Fruit fly (Drosophila melanogaster) whole organism, prepupa: ENCODE data around the gene brat.

ENCODE experiments used
- Blimp-1 ChIP-seq: fragments of 200-800 bp; sonication (Bioruptor generic); optimal IDR thresholded peaks from 3 replicates; lab custom pipeline; 2017; ENCODE audit warnings: missing biosample characterization, missing genetic modification characterization, mild to moderate bottlenecking, moderate library complexity, missing genetic modification reagents
- CG10631 ChIP-seq: fragments of 200-800 bp; sonication (Bioruptor generic); optimal IDR thresholded peaks from 2 replicates; lab custom pipeline; 2016; ENCODE audit warnings: missing biosample characterization, missing genetic modification characterization
- CG10669 ChIP-seq: fragments of 200-800 bp; sonication (Bioruptor generic); optimal IDR thresholded peaks from 3 replicates; lab custom pipeline; 2018; ENCODE audit warnings: missing biosample characterization, mild to moderate bottlenecking, missing genetic modification characterization, moderate library complexity
- CG11294 ChIP-seq: fragments of 200-800 bp; sonication (Bioruptor generic); IDR thresholded peaks from 2 replicates; pipeline ENCODE4 v1.3.6; 2022; ENCODE audit warnings: missing biosample characterization, missing genetic modification characterization
- CG11902 ChIP-seq: fragments of 200-800 bp; sonication (Bioruptor generic); optimal IDR thresholded peaks from 3 replicates; lab custom pipeline; 2016; ENCODE audit warnings: missing biosample characterization, missing genetic modification characterization
- CG1621 ChIP-seq: fragments of 200-800 bp; sonication (Bioruptor generic); optimal IDR thresholded peaks from 3 replicates; lab custom pipeline; 2018; ENCODE audit warnings: missing biosample characterization, mild to moderate bottlenecking, missing genetic modification characterization
- CG16779 ChIP-seq: fragments of 200-800 bp; sonication (Bioruptor generic); optimal IDR thresholded peaks from 3 replicates; lab custom pipeline; 2017; ENCODE audit warnings: missing biosample characterization, mild to moderate bottlenecking, missing genetic modification characterization
- CG3032 ChIP-seq: fragments of 200-800 bp; optimal IDR thresholded peaks from 2 replicates; lab custom pipeline; 2019; ENCODE audit warnings: missing biosample characterization, mild to moderate bottlenecking, missing genetic modification characterization, moderate library complexity
- CG31627 ChIP-seq: fragments of 200-800 bp; sonication (Bioruptor generic); optimal IDR thresholded peaks from 3 replicates; lab custom pipeline; 2016; ENCODE audit warnings: missing biosample characterization, missing genetic modification characterization
- CG34406 ChIP-seq: fragments of 200-800 bp; sonication (Bioruptor generic); optimal IDR thresholded peaks from 3 replicates; lab custom pipeline; 2016; ENCODE audit warnings: missing biosample characterization, missing genetic modification characterization
- CG3919 ChIP-seq: fragments of 200-800 bp; sonication (Bioruptor generic); optimal IDR thresholded peaks from 3 replicates; lab custom pipeline; 2016; ENCODE audit warnings: missing biosample characterization, missing genetic modification characterization
- CG4318 ChIP-seq: fragments of 200-800 bp; sonication (Bioruptor generic); optimal IDR thresholded peaks from 3 replicates; lab custom pipeline; 2017; ENCODE audit warnings: missing biosample characterization, mild to moderate bottlenecking, missing genetic modification characterization
- CG6276 ChIP-seq: fragments of 200-800 bp; sonication (Bioruptor generic); optimal IDR thresholded peaks from 2 replicates; lab custom pipeline; 2017; ENCODE audit warnings: missing biosample characterization, mild to moderate bottlenecking, missing genetic modification characterization
- CG6792 ChIP-seq: fragments of 200-800 bp; sonication (Bioruptor generic); optimal IDR thresholded peaks from 3 replicates; lab custom pipeline; 2016; ENCODE audit warnings: missing biosample characterization, missing genetic modification characterization
- CG6854 ChIP-seq: fragments of 200-800 bp; sonication (Bioruptor generic); optimal IDR thresholded peaks from 2 replicates; lab custom pipeline; 2017; ENCODE audit warnings: missing biosample characterization, mild to moderate bottlenecking, missing genetic modification characterization
- CG7368 ChIP-seq: fragments of 200-800 bp; sonication (Bioruptor generic); optimal IDR thresholded peaks from 3 replicates; lab custom pipeline; 2016; ENCODE audit warnings: missing biosample characterization, missing genetic modification characterization
- CG8119 ChIP-seq: fragments of 200-800 bp; sonication (Bioruptor generic); IDR thresholded peaks from 3 replicates; pipeline ENCODE4 v1.3.6; 2022; ENCODE audit warnings: missing biosample characterization, missing genetic modification characterization
- CG8319 ChIP-seq: fragments of 200-800 bp; sonication (Bioruptor generic); optimal IDR thresholded peaks from 3 replicates; lab custom pipeline; 2016; ENCODE audit warnings: missing biosample characterization, missing genetic modification characterization
- CG8632 ChIP-seq: fragments of 200-800 bp; sonication (Bioruptor generic); optimal IDR thresholded peaks from 3 replicates; lab custom pipeline; 2016; ENCODE audit warnings: missing biosample characterization, missing genetic modification characterization
- Eip93F ChIP-seq: fragments of 200-800 bp; sonication (Bioruptor generic); optimal IDR thresholded peaks from 2 replicates; lab custom pipeline; 2016; ENCODE audit warnings: missing biosample characterization, mild to moderate bottlenecking, missing genetic modification characterization
- Ets21C ChIP-seq: fragments of 200-800 bp; sonication (Bioruptor generic); optimal IDR thresholded peaks from 3 replicates; lab custom pipeline; 2016; ENCODE audit warnings: missing biosample characterization, missing genetic modification characterization
- Ets96B ChIP-seq: fragments of 200-800 bp; optimal IDR thresholded peaks from 2 replicates; lab custom pipeline; 2019; ENCODE audit warnings: missing biosample characterization, mild to moderate bottlenecking, missing genetic modification characterization, moderate library complexity
- Hr38 ChIP-seq: sonication (Bioruptor generic); optimal IDR thresholded peaks from 2 replicates; lab custom pipeline; 2016; ENCODE audit warnings: missing biosample characterization, missing genetic modification characterization
- Hr4 ChIP-seq: fragments of 200-800 bp; sonication (Bioruptor generic); optimal IDR thresholded peaks from 3 replicates; lab custom pipeline; 2016; ENCODE audit warnings: missing biosample characterization, missing genetic modification characterization
- Met ChIP-seq: fragments of 200-800 bp; sonication (Bioruptor generic); optimal IDR thresholded peaks from 3 replicates; lab custom pipeline; 2016; ENCODE audit warnings: missing biosample characterization, missing genetic modification characterization
- OdsH ChIP-seq: fragments of 200-800 bp; sonication (Bioruptor generic); optimal IDR thresholded peaks from 3 replicates; lab custom pipeline; 2016; ENCODE audit warnings: missing biosample characterization, missing genetic modification characterization
- Smox ChIP-seq: fragments of 200-800 bp; sonication (Bioruptor generic); optimal IDR thresholded peaks from 3 replicates; lab custom pipeline; 2016; ENCODE audit warnings: missing biosample characterization, missing genetic modification characterization
- Sox102F ChIP-seq: fragments of 200-800 bp; sonication (Bioruptor generic); optimal IDR thresholded peaks from 2 replicates; lab custom pipeline; 2016; ENCODE audit warnings: missing biosample characterization, mild to moderate bottlenecking, missing genetic modification characterization
- Sox14 ChIP-seq: fragments of 200-800 bp; sonication (Bioruptor generic); optimal IDR thresholded peaks from 3 replicates; lab custom pipeline; 2016; ENCODE audit warnings: missing biosample characterization, missing genetic modification characterization
- Sox15 ChIP-seq: fragments of 200-800 bp; sonication (Bioruptor generic); optimal IDR thresholded peaks from 3 replicates; lab custom pipeline; 2016; ENCODE audit warnings: missing biosample characterization, missing genetic modification characterization
- achi ChIP-seq: fragments of 200-800 bp; sonication (Bioruptor generic); optimal IDR thresholded peaks from 3 replicates; lab custom pipeline; 2016; ENCODE audit warnings: missing biosample characterization, missing genetic modification characterization
- acj6 ChIP-seq: fragments of 200-800 bp; sonication (Bioruptor generic); optimal IDR thresholded peaks from 3 replicates; lab custom pipeline; 2016; ENCODE audit warnings: missing biosample characterization, missing genetic modification characterization
- dac ChIP-seq: fragments of 200-800 bp; sonication (Bioruptor generic); optimal IDR thresholded peaks from 2 replicates; lab custom pipeline; 2017; ENCODE audit warnings: missing biosample characterization, mild to moderate bottlenecking, missing genetic modification characterization
- dsx ChIP-seq: fragments of 200-800 bp; optimal IDR thresholded peaks from 3 replicates; lab custom pipeline; 2019; ENCODE audit warnings: missing biosample characterization, mild to moderate bottlenecking, missing genetic modification characterization, moderate library complexity; ENCODE audit not compliant: poor library complexity, severe bottlenecking
- eg ChIP-seq: fragments of 200-800 bp; sonication (Bioruptor generic); IDR thresholded peaks from 3 replicates; pipeline ENCODE4 v1.3.6; 2022; ENCODE audit warnings: missing biosample characterization, missing genetic modification characterization
- esn ChIP-seq: fragments of 200-800 bp; sonication (Bioruptor generic); optimal IDR thresholded peaks from 2 replicates; lab custom pipeline; 2016; ENCODE audit warnings: missing biosample characterization, mild to moderate bottlenecking, missing genetic modification characterization, moderate library complexity
- fd59A ChIP-seq: fragments of 200-800 bp; sonication (Bioruptor generic); optimal IDR thresholded peaks from 2 replicates; lab custom pipeline; 2017; ENCODE audit warnings: missing biosample characterization, mild to moderate bottlenecking, missing genetic modification characterization, missing genetic modification reagents
- fkh ChIP-seq: fragments of 200-800 bp; sonication (Bioruptor generic); optimal IDR thresholded peaks from 3 replicates; lab custom pipeline; 2017; ENCODE audit warnings: missing biosample characterization, mild to moderate bottlenecking, missing genetic modification characterization, moderate library complexity
- lz ChIP-seq: fragments of 200-800 bp; sonication (Bioruptor generic); optimal IDR thresholded peaks from 3 replicates; lab custom pipeline; 2016; ENCODE audit warnings: missing biosample characterization, missing genetic modification characterization
- net ChIP-seq: fragments of 200-800 bp; sonication (Bioruptor generic); optimal IDR thresholded peaks from 3 replicates; lab custom pipeline; 2016; ENCODE audit warnings: missing biosample characterization, missing genetic modification characterization
- salr ChIP-seq, 2 experiments: fragments of 200-800 bp; sonication (Bioruptor generic); optimal IDR thresholded peaks; 3 replicates each; lab custom pipeline; 2016 to 2018; ENCODE audit warnings: missing biosample characterization in 2 of 2, missing genetic modification characterization in 2 of 2, mild to moderate bottlenecking in 1 of 2
- spab ChIP-seq: fragments of 200-800 bp; sonication (Bioruptor generic); optimal IDR thresholded peaks from 2 replicates; lab custom pipeline; 2017; ENCODE audit warnings: missing biosample characterization, mild to moderate bottlenecking, missing genetic modification characterization, missing genetic modification reagents
- ss ChIP-seq, 2 experiments: fragments of 200-800 bp; sonication (Bioruptor generic); optimal IDR thresholded peaks; 2 replicates in 1 of 2; 3 replicates in 1 of 2; lab custom pipeline; 2017 to 2018; ENCODE audit warnings: mild to moderate bottlenecking in 2 of 2, missing biosample characterization in 2 of 2, missing genetic modification characterization in 2 of 2, moderate library complexity in 1 of 2
- svp ChIP-seq: fragments of 200-800 bp; sonication (Bioruptor generic); peaks from one replicate; lab custom pipeline; 2016; ENCODE audit warnings: missing biosample characterization, missing genetic modification characterization
- topi ChIP-seq: fragments of 200-800 bp; sonication (Bioruptor generic); optimal IDR thresholded peaks from 3 replicates; lab custom pipeline; 2016; ENCODE audit warnings: missing biosample characterization, missing genetic modification characterization

Gene brat

dm6 chr2L:19141435-19142126 is 8.0 kb downstream of the brat start (continued):
- TF ChIP-seq CG34406: peak; percentile 86
- TF ChIP-seq CG31627 (GFP tag; lab: Kevin White, UChicago): peak; percentile 92
- TF ChIP-seq salr (GFP tag; optimal IDR thresholded peaks at IDR 0.05; lab: Kevin White, UChicago): peak; percentile 23 to 93
- TF ChIP-seq Hr4 (GFP tag; lab: Kevin White, UChicago): peak; percentile 90
- TF ChIP-seq Sox15 (GFP tag; lab: Kevin White, UChicago): peak; percentile 73
- peak; percentile 91 for TF ChIP-seq CG6276 (GFP tag; lab: Kevin White, UChicago)
- TF ChIP-seq CG11902 (GFP tag; lab: Kevin White, UChicago): peak; percentile 55
- peak; percentile 94 for TF ChIP-seq topi
- no peak for TF ChIP-seq fkh
- TF ChIP-seq Ets21C (GFP tag; lab: Kevin White, UChicago): peak; percentile 89
- peak; percentile 92 for TF ChIP-seq lz (GFP tag; lab: Kevin White, UChicago)
- peak; percentile 54 for TF ChIP-seq CG6854 (GFP tag; lab: Kevin White, UChicago)
- TF ChIP-seq CG11294: peak; percentile 39; the same call in 1 of the 2 replicates
- peak; percentile 67 for TF ChIP-seq spab (GFP tag; lab: Kevin White, UChicago)
- TF ChIP-seq ss (GFP tag; optimal IDR thresholded peaks at IDR 0.05; lab: Kevin White, UChicago): peak; percentile 17 to 54
- peak; percentile 92 for TF ChIP-seq Sox102F (GFP tag; lab: Kevin White, UChicago)
- TF ChIP-seq, all 60 proteins: peak for 57

- TF ChIP-seq Smox (GFP tag; lab: Kevin White, UChicago) (peak; percentile 72), OdsH (GFP tag; lab: Kevin White, UChicago) (peak; percentile 61), Met (GFP tag; lab: Kevin White, UChicago) (peak; percentile 83), topi (peak; percentile 62), Ets96B (peak; percentile 73), ss (GFP tag; optimal IDR thresholded peaks at IDR 0.05; lab: Kevin White, UChicago) (no peak), svp (GFP tag; lab: Kevin White, UChicago) (peak; percentile 84), achi (peak; percentile 72), CG4318 (no peak), esn (peak; percentile 77), net (GFP tag; lab: Kevin White, UChicago) (peak; percentile 60), spab (GFP tag; lab: Kevin White, UChicago) (peak; percentile 39), Sox102F (GFP tag; lab: Kevin White, UChicago) (peak; percentile 74), Eip93F (no peak), CG6854 (GFP tag; lab: Kevin White, UChicago) (no peak), Sox14 (GFP tag; lab: Kevin White, UChicago) (peak; percentile 72), CG10631 (GFP tag; lab: Kevin White, UChicago) (peak; percentile 71), CG31627 (GFP tag; lab: Kevin White, UChicago) (peak; percentile 65), eg (0 out of 3 replicates have a peak, but pooled peaks have one; percentile 9), acj6 (GFP tag; lab: Kevin White, UChicago) (peak; percentile 72), CG8632 (GFP tag; lab: Kevin White, UChicago) (peak; percentile 53), CG3032 (peak; percentile 71), CG1621 (peak; percentile 46), dac (GFP tag; lab: Kevin White, UChicago) (no peak), CG7368 (GFP tag; lab: Kevin White, UChicago) (peak; percentile 48), CG11294 (no peak), fd59A (peak; percentile 51), salr (GFP tag; optimal IDR thresholded peaks at IDR 0.05; lab: Kevin White, UChicago) (peak in 1 of 2 experiments; percentile 19), CG10669 (GFP tag; lab: Kevin White, UChicago) (peak; percentile 69), CG8319 (GFP tag; lab: Kevin White, UChicago) (peak; percentile 32), lz (GFP tag; lab: Kevin White, UChicago) (peak; percentile 59), CG8119 (peak; percentile 57; the same call in 2 of the 3 replicates), CG3919 (GFP tag; lab: Kevin White, UChicago) (peak; percentile 34), CG6276 (GFP tag; lab: Kevin White, UChicago) (no peak), CG16779 (peak; percentile 9), Blimp-1 (GFP tag; lab: Kevin White, UChicago) (no peak), dsx (GFP tag; lab: Kevin White, UChicago) (peak; percentile 25), CG6792 (GFP tag; lab: Kevin White, UChicago) (peak; percentile 44), Hr38 (no peak), CG11902 (GFP tag; lab: Kevin White, UChicago) (no peak)
Measured at dm6 chr2L:19142176-19142870, 8.7 kb downstream of the brat start.
